Fruit fly (Drosophila melanogaster): Measurements from ENCODE around the gene Trp1.
A peak's percentile ranks its signal among the peaks of the same experiment; 100 is the strongest.

The Trp1 gene

dm6 chr2L:10061276-10061675, 52.1 kb downstream of the Trp1 start (continued):
- TF ChIP-seq CG2120 (GFP tag; optimal IDR thresholded peaks at IDR 0.05) (peak; percentile 51), CG10147 (GFP tag; optimal IDR thresholded peaks at IDR 0.05) (no peak), nmo (GFP tag; optimal IDR thresholded peaks at IDR 0.05) (peak; percentile 31), CG4360 (GFP tag; IDR thresholded peaks at IDR 0.05) (no peak), Lhr (GFP tag; optimal IDR thresholded peaks at IDR 0.05) (no peak), CG5245 (GFP tag; optimal IDR thresholded peaks at IDR 0.05) (no peak), Hr51 (GFP tag; optimal IDR thresholded peaks at IDR 0.05) (peak in 1 of 2 experiments; percentile 70), CG9609 (GFP tag; optimal IDR thresholded peaks at IDR 0.05) (no peak), Hr78 (GFP tag; optimal IDR thresholded peaks at IDR 0.05) (no peak), CG18262 (tag; optimal IDR thresholded peaks at IDR 0.05) (no peak), jigr1 (GFP tag; IDR thresholded peaks at IDR 0.05) (no peak), CG13775 (GFP tag; optimal IDR thresholded peaks at IDR 0.05) (no peak), CG8478 (optimal IDR thresholded peaks at IDR 0.05) (no peak), lilli (GFP tag; optimal IDR thresholded peaks at IDR 0.05) (peak; percentile 13), CG4707 (GFP tag; optimal IDR thresholded peaks at IDR 0.05) (no peak), crp (GFP tag; optimal IDR thresholded peaks at IDR 0.05) (no peak), her (GFP tag; optimal IDR thresholded peaks at IDR 0.05) (no peak), mld (GFP tag; IDR thresholded peaks at IDR 0.05; ENCODE audit: partially characterized antibody) (no peak), Chrac-16 (GFP tag; optimal IDR thresholded peaks at IDR 0.05) (peak; percentile 4), CG7928 (GFP tag; optimal IDR thresholded peaks at IDR 0.05) (no peak), CG12391 (tag; optimal IDR thresholded peaks at IDR 0.05) (peak; percentile 36), wor (GFP tag; IDR thresholded peaks at IDR 0.05) (no peak), PHDP (tag; optimal IDR thresholded peaks at IDR 0.05) (no peak), abd-A (tag; optimal IDR thresholded peaks at IDR 0.05) (no peak), stc (GFP tag; IDR thresholded peaks at IDR 0.05) (no peak; the same call in 1 of the 2 replicates), B-H1 (GFP tag; IDR thresholded peaks at IDR 0.05) (peak; percentile 12; the same call in 1 of the 3 replicates), CG15601 (tag; optimal IDR thresholded peaks at IDR 0.05) (no peak), HLHmδ (GFP tag; optimal IDR thresholded peaks at IDR 0.05) (no peak), Oaz (GFP tag; IDR thresholded peaks at IDR 0.05) (no peak), kay (GFP tag; optimal IDR thresholded peaks at IDR 0.05) (no peak), zen2 (GFP tag; IDR thresholded peaks at IDR 0.05; ENCODE audit: partially characterized antibody) (no peak), grau (tag; optimal IDR thresholded peaks at IDR 0.05) (no peak), CG4854 (GFP tag; optimal IDR thresholded peaks at IDR 0.05) (no peak), nau (GFP tag; optimal IDR thresholded peaks at IDR 0.05) (no peak), CHES-1-like (GFP tag; optimal IDR thresholded peaks at IDR 0.05) (no peak), esg (GFP tag; conservative IDR thresholded peaks at IDR 0.05) (peak; percentile 34; the same call in 1 of the 2 replicates), CG2202 (tag; optimal IDR thresholded peaks at IDR 0.05) (no peak), klu (GFP tag; IDR thresholded peaks at IDR 0.05) (no peak), dpn (GFP tag; optimal IDR thresholded peaks at IDR 0.05) (peak; percentile 9 to 28), eyg (GFP tag; optimal IDR thresholded peaks at IDR 0.05) (no peak), CG17359 (tag; optimal IDR thresholded peaks at IDR 0.05) (peak; percentile 25), CG9932 (GFP tag; IDR thresholded peaks at IDR 0.05) (peak; percentile 50), lbe (GFP tag; optimal IDR thresholded peaks at IDR 0.05) (no peak), shn (GFP tag; optimal IDR thresholded peaks at IDR 0.05) (no peak), Dbx (GFP tag; IDR thresholded peaks at IDR 0.05) (no peak), Lim3 (GFP tag; IDR thresholded peaks at IDR 0.05) (no peak), unc-4 (GFP tag; IDR thresholded peaks at IDR 0.05; ENCODE audit: partially characterized antibody) (no peak), nom (GFP tag; optimal IDR thresholded peaks at IDR 0.05) (no peak), CG6683 (GFP tag; optimal IDR thresholded peaks at IDR 0.05) (no peak), Ets97D (GFP tag; optimal IDR thresholded peaks at IDR 0.05) (no peak), onecut (GFP tag; IDR thresholded peaks at IDR 0.05) (no peak)
